Fruit fly (Drosophila melanogaster) whole organism, embryonic: ENCODE data around the gene PGAP2.

Source experiments
- Bteb2 ChIP-seq: fragments of 200-800 bp; sonication (Bioruptor generic); optimal IDR thresholded peaks from 2 replicates; lab custom pipeline; 2016; ENCODE audit warnings: missing biosample characterization, missing genetic modification characterization
- CG10209 ChIP-seq: fragments of 200-800 bp; sonication (Bioruptor generic); optimal IDR thresholded peaks from 3 replicates; lab custom pipeline; 2017; ENCODE audit warnings: missing biosample characterization, mild to moderate bottlenecking, missing genetic modification characterization, missing genetic modification reagents
- CG10462 ChIP-seq: fragments of 200-800 bp; sonication (Bioruptor generic); optimal IDR thresholded peaks from 2 replicates; lab custom pipeline; 2016; ENCODE audit warnings: missing biosample characterization, missing genetic modification characterization
- CG12104 ChIP-seq: fragments of 200-800 bp; sonication (Bioruptor generic); optimal IDR thresholded peaks from 3 replicates; lab custom pipeline; 2016; ENCODE audit warnings: missing biosample characterization, missing genetic modification characterization
- CG13296 ChIP-seq: fragments of 200-800 bp; sonication (Bioruptor generic); optimal IDR thresholded peaks from 3 replicates; lab custom pipeline; 2018; ENCODE audit warnings: missing biosample characterization, mild to moderate bottlenecking, missing genetic modification characterization
- CG13424 ChIP-seq: fragments of 200-800 bp; sonication (Bioruptor generic); optimal IDR thresholded peaks from 2 replicates; lab custom pipeline; 2019; ENCODE audit warnings: missing biosample characterization, mild to moderate bottlenecking, missing genetic modification characterization, moderate library complexity
- CG13775 ChIP-seq: fragments of 200-800 bp; sonication (Bioruptor generic); optimal IDR thresholded peaks from 3 replicates; lab custom pipeline; 2017; ENCODE audit warnings: missing biosample characterization, mild to moderate bottlenecking, missing genetic modification characterization
- CG14710 ChIP-seq: fragments of 200-800 bp; sonication (Bioruptor generic); optimal IDR thresholded peaks from 3 replicates; lab custom pipeline; 2019; ENCODE audit warnings: missing biosample characterization, mild to moderate bottlenecking, missing genetic modification characterization, moderate library complexity
- CG14965 ChIP-seq: fragments of 200-800 bp; sonication (Bioruptor generic); optimal IDR thresholded peaks from 2 replicates; lab custom pipeline; 2016; ENCODE audit warnings: missing biosample characterization, missing genetic modification characterization, borderline replicate concordance
- CG16863 ChIP-seq: fragments of 200-800 bp; sonication (Bioruptor generic); optimal IDR thresholded peaks from 3 replicates; lab custom pipeline; 2016; ENCODE audit warnings: missing biosample characterization, missing genetic modification characterization
- CG17328 ChIP-seq: fragments of 200-800 bp; sonication (Bioruptor generic); IDR thresholded peaks from 2 replicates; pipeline ENCODE4 v1.3.6; 2022; ENCODE audit warnings: missing biosample characterization, missing genetic modification characterization
- CG2678 ChIP-seq: fragments of 200-800 bp; sonication (Bioruptor generic); optimal IDR thresholded peaks from 3 replicates; lab custom pipeline; 2019; ENCODE audit warnings: missing biosample characterization, mild to moderate bottlenecking, missing genetic modification characterization, moderate library complexity
- CG3065 ChIP-seq: fragments of 200-800 bp; sonication (Bioruptor generic); optimal IDR thresholded peaks from 2 replicates; lab custom pipeline; 2016; ENCODE audit warnings: missing biosample characterization, missing genetic modification characterization
- CG31224 ChIP-seq: fragments of 200-800 bp; sonication (Bioruptor generic); IDR thresholded peaks from 2 replicates; pipeline ENCODE4 v1.3.6; 2022; ENCODE audit warnings: missing biosample characterization, missing genetic modification characterization
- CG33557 ChIP-seq: fragments of 200-800 bp; sonication (Bioruptor generic); optimal IDR thresholded peaks from 2 replicates; lab custom pipeline; 2019; ENCODE audit warnings: missing biosample characterization, mild to moderate bottlenecking, missing genetic modification characterization, moderate library complexity
- CG6654 ChIP-seq: fragments of 200-800 bp; sonication (Bioruptor generic); optimal IDR thresholded peaks from 2 replicates; lab custom pipeline; 2017; ENCODE audit warnings: missing biosample characterization, mild to moderate bottlenecking, missing genetic modification characterization
- CG6854 ChIP-seq: fragments of 200-800 bp; sonication (Bioruptor generic); optimal IDR thresholded peaks from 3 replicates; lab custom pipeline; 2017; ENCODE audit warnings: missing biosample characterization, mild to moderate bottlenecking, missing genetic modification characterization
- CG7357 ChIP-seq: fragments of 200-800 bp; sonication (Bioruptor generic); IDR thresholded peaks from 3 replicates; pipeline ENCODE4 v1.3.6; 2022; ENCODE audit warnings: missing biosample characterization, missing genetic modification characterization
- CG7372 ChIP-seq: fragments of 200-800 bp; sonication (Bioruptor generic); IDR thresholded peaks from 2 replicates; pipeline ENCODE4 v1.3.6; 2022; ENCODE audit warnings: missing biosample characterization, missing genetic modification characterization
- CG8089 ChIP-seq: fragments of 200-800 bp; sonication (Bioruptor generic); optimal IDR thresholded peaks from 3 replicates; lab custom pipeline; 2016; ENCODE audit warnings: missing biosample characterization, missing genetic modification characterization
- CG8478 ChIP-seq: fragments of >200 bp; optimal IDR thresholded peaks from 2 replicates; lab custom pipeline; 2018
- CG9932 ChIP-seq: fragments of 200-800 bp; sonication (Bioruptor generic); IDR thresholded peaks from 2 replicates; pipeline ENCODE4 v1.3.6; 2022; ENCODE audit warnings: missing biosample characterization, missing genetic modification characterization
- CHES-1-like ChIP-seq: fragments of 200-800 bp; sonication (Bioruptor generic); optimal IDR thresholded peaks from 2 replicates; lab custom pipeline; 2016; ENCODE audit warnings: missing biosample characterization, missing genetic modification characterization
- Dbx ChIP-seq: fragments of 200-800 bp; sonication (Bioruptor generic); IDR thresholded peaks from 3 replicates; pipeline ENCODE4 v1.3.6; 2022; ENCODE audit warnings: missing biosample characterization, missing genetic modification characterization
- Dip2 ChIP-seq: fragments of 200-800 bp; sonication (Bioruptor generic); IDR thresholded peaks from 2 replicates; pipeline ENCODE4 v1.3.6; 2022; ENCODE audit warnings: missing biosample characterization, missing genetic modification characterization
- Dref ChIP-seq: fragments of 200-800 bp; sonication (Bioruptor generic); IDR thresholded peaks from 2 replicates; pipeline ENCODE4 v1.3.6; 2022; ENCODE audit warnings: missing biosample characterization, missing genetic modification characterization
- Drgx ChIP-seq: fragments of 200-800 bp; sonication (Bioruptor generic); IDR thresholded peaks from 2 replicates; pipeline ENCODE4 v1.3.6; 2022; ENCODE audit warnings: missing biosample characterization, missing genetic modification characterization
- Ets97D ChIP-seq: fragments of 200-800 bp; sonication (Bioruptor generic); optimal IDR thresholded peaks from 3 replicates; lab custom pipeline; 2016; ENCODE audit warnings: missing biosample characterization, missing genetic modification characterization
- Fer3 ChIP-seq: fragments of 200-800 bp; sonication (Bioruptor generic); optimal IDR thresholded peaks from 2 replicates; lab custom pipeline; 2018; ENCODE audit warnings: missing biosample characterization, mild to moderate bottlenecking, missing genetic modification characterization, moderate library complexity
- Gsc ChIP-seq: fragments of 200-800 bp; sonication (Bioruptor generic); IDR thresholded peaks from 2 replicates; pipeline ENCODE4 v1.3.6; 2022; ENCODE audit warnings: missing biosample characterization, missing genetic modification characterization
- HLH3B ChIP-seq: fragments of 200-800 bp; sonication (Bioruptor generic); IDR thresholded peaks from 2 replicates; pipeline ENCODE4 v1.3.6; 2022; ENCODE audit warnings: missing biosample characterization, missing genetic modification characterization
- Lpt ChIP-seq: fragments of >200 bp; optimal IDR thresholded peaks from 2 replicates; lab custom pipeline; 2018; ENCODE audit warnings: missing biosample characterization, missing genetic modification characterization
- Oaz ChIP-seq: fragments of 200-800 bp; sonication (Bioruptor generic); IDR thresholded peaks from 2 replicates; pipeline ENCODE4 v1.3.6; 2022; ENCODE audit warnings: missing biosample characterization, missing genetic modification characterization
- Rfx ChIP-seq: fragments of 200-800 bp; sonication (Bioruptor generic); IDR thresholded peaks from 2 replicates; pipeline ENCODE4 v1.3.6; 2022; ENCODE audit warnings: missing biosample characterization, missing genetic modification characterization
- Scr ChIP-seq: fragments of 200-800 bp; sonication (Bioruptor generic); IDR thresholded peaks from 2 replicates; pipeline ENCODE4 v1.3.6; 2022; ENCODE audit warnings: missing biosample characterization, missing genetic modification characterization; ENCODE audit not compliant: partially characterized antibody
- Sox100B ChIP-seq: fragments of 200-800 bp; sonication (Bioruptor generic); optimal IDR thresholded peaks from 3 replicates; lab custom pipeline; 2018; ENCODE audit warnings: missing biosample characterization, mild to moderate bottlenecking, missing genetic modification characterization
- ara ChIP-seq: fragments of 200-800 bp; sonication (Bioruptor generic); IDR thresholded peaks from 2 replicates; pipeline ENCODE4 v1.3.6; 2022; ENCODE audit warnings: missing biosample characterization, missing genetic modification characterization
- bab2 ChIP-seq: fragments of 200-800 bp; sonication (Bioruptor generic); optimal IDR thresholded peaks from 2 replicates; lab custom pipeline; 2016; ENCODE audit warnings: missing biosample characterization, missing genetic modification characterization
- bbx ChIP-seq: fragments of 200-800 bp; sonication (Bioruptor generic); IDR thresholded peaks from 2 replicates; pipeline ENCODE4 v1.3.6; 2022; ENCODE audit warnings: missing biosample characterization, missing genetic modification characterization; ENCODE audit not compliant: partially characterized antibody
- fd64A ChIP-seq: fragments of 200-800 bp; sonication (Bioruptor generic); optimal IDR thresholded peaks from 3 replicates; lab custom pipeline; 2018; ENCODE audit warnings: missing biosample characterization, mild to moderate bottlenecking, missing genetic modification characterization
- inv ChIP-seq: fragments of 200-800 bp; sonication (Bioruptor generic); IDR thresholded peaks from 2 replicates; pipeline ENCODE4 v1.3.6; 2022; ENCODE audit warnings: missing biosample characterization, missing genetic modification characterization; ENCODE audit not compliant: partially characterized antibody
- jing ChIP-seq: fragments of 200-800 bp; sonication (Bioruptor generic); optimal IDR thresholded peaks from 2 replicates; lab custom pipeline; 2018; ENCODE audit warnings: missing biosample characterization, mild to moderate bottlenecking, missing genetic modification characterization
- nom ChIP-seq: fragments of 200-800 bp; sonication (Bioruptor generic); optimal IDR thresholded peaks from 2 replicates; lab custom pipeline; 2017; ENCODE audit warnings: missing biosample characterization, missing genetic modification characterization, mild to moderate bottlenecking, moderate library complexity, missing genetic modification reagents
- sens ChIP-seq: fragments of 200-800 bp; sonication (Bioruptor generic); peaks from one replicate; lab custom pipeline; 2016; ENCODE audit warnings: missing biosample characterization, missing genetic modification characterization
- sens-2 ChIP-seq: fragments of 200-800 bp; sonication (Bioruptor generic); IDR thresholded peaks from 2 replicates; pipeline ENCODE4 v1.3.6; 2022; ENCODE audit warnings: missing biosample characterization, missing genetic modification characterization
- slp2 ChIP-seq: fragments of 200-800 bp; sonication (Bioruptor generic); optimal IDR thresholded peaks from 2 replicates; lab custom pipeline; 2016; ENCODE audit warnings: missing biosample characterization, missing genetic modification characterization
- so ChIP-seq: fragments of 200-800 bp; sonication (Bioruptor generic); IDR thresholded peaks from 3 replicates; pipeline ENCODE4 v1.3.6; 2022; ENCODE audit warnings: missing biosample characterization, missing genetic modification characterization
- stc ChIP-seq: fragments of 200-800 bp; sonication (Bioruptor generic); IDR thresholded peaks from 2 replicates; pipeline ENCODE4 v1.3.6; 2022; ENCODE audit warnings: missing biosample characterization, missing genetic modification characterization
- usp ChIP-seq: fragments of >200 bp; optimal IDR thresholded peaks from 2 replicates; lab custom pipeline; 2017; ENCODE audit warnings: missing biosample characterization, missing genetic modification characterization
- vvl ChIP-seq: fragments of 200-800 bp; sonication (Bioruptor generic); IDR thresholded peaks from 2 replicates; pipeline ENCODE4 v1.3.6; 2022; ENCODE audit warnings: missing biosample characterization, missing genetic modification characterization
- wdn ChIP-seq: fragments of 200-800 bp; sonication (Bioruptor generic); IDR thresholded peaks from 2 replicates; pipeline ENCODE4 v1.3.6; 2022; ENCODE audit warnings: missing biosample characterization, missing genetic modification characterization
- z ChIP-seq: fragments of 200-800 bp; sonication (Bioruptor generic); IDR thresholded peaks from 3 replicates; pipeline ENCODE4 v1.3.6; 2022; ENCODE audit warnings: missing biosample characterization, missing genetic modification characterization

Gene PGAP2

DNA sequence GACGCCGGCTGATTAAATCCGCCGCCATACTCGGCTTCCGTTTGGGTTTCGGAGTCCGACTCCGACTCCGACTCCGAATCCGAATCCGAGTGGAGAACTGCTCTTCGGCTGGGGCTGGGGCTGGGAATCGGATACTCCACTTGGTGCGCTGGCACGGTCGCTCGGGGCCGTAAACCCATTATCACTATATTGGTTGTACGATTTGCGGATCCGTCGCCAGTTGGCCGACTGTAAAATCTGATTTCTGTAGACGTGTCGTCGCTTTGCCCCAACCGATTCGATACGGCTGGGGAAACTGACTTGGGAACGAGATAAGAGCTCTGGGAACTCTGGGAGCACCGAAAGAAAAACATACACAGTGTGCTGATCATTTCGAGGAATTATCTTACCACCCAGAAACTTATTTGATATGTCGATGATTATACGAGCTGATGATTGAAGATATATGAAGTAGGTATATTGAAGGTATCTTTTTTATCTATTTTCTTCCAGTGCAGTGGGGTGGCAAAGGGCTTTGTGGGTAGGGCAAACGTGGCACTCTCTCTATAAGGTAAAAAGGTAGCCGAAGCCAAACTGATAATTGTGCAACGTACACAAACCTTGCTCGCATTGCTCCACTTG lies 38.7 kb upstream of the PGAP2 start (continued):
- TF ChIP-seq CG6854 (GFP tag; lab: Kevin White, UChicago) (peak; percentile 16), so (GFP tag; lab: Robert Waterston, UW) (0 out of 3 replicates have a peak, but pooled peaks have one; percentile 50), nom (no peak), wdn (no peak), ara (peak; percentile 49; the same call in 1 of the 2 replicates), CG3065 (GFP tag; lab: Kevin White, UChicago) (no peak), slp2 (GFP tag; lab: Kevin White, UChicago) (no peak), inv (GFP tag; lab: Robert Waterston, UW) (no peak), CG6654 (GFP tag; lab: Kevin White, UChicago) (no peak), CG13775 (GFP tag; lab: Kevin White, UChicago) (no peak), CG33557 (peak; percentile 4), jing (peak; percentile 12), vvl (GFP tag; lab: Robert Waterston, UW) (peak; percentile 77), Bteb2 (GFP tag; lab: Kevin White, UChicago) (no peak), CG16863 (GFP tag; lab: Kevin White, UChicago) (peak; percentile 43), Oaz (GFP tag; lab: Robert Waterston, UW) (peak; percentile 42; the same call in 1 of the 2 replicates), CG2678 (tag; lab: Kevin White, UChicago) (peak; percentile 55), Rfx (GFP tag; lab: Robert Waterston, UW) (peak; percentile 51), z (GFP tag; lab: Robert Waterston, UW) (no peak), Lpt (GFP tag; lab: Kevin White, UChicago) (no peak), CG13424 (tag; lab: Kevin White, UChicago) (peak; percentile 53), sens (GFP tag; lab: Kevin White, UChicago) (peak; percentile 89), fd64A (no peak), Scr (no peak), HLH3B (GFP tag; lab: Robert Waterston, UW) (peak; percentile 73), CG13296 (GFP tag; lab: Kevin White, UChicago) (no peak), CG14965 (GFP tag; lab: Kevin White, UChicago) (no peak), CG14710 (peak; percentile 10), Sox100B (GFP tag; lab: Kevin White, UChicago) (peak; percentile 12), CG9932 (GFP tag; lab: Robert Waterston, UW) (peak; percentile 58), CHES-1-like (peak; percentile 53), sens-2 (GFP tag; lab: Robert Waterston, UW) (no peak), bab2 (GFP tag; lab: Kevin White, UChicago) (peak; percentile 30), Drgx (GFP tag; lab: Robert Waterston, UW) (no peak), CG10462 (GFP tag; lab: Kevin White, UChicago) (peak; percentile 31), stc (GFP tag; lab: Robert Waterston, UW) (peak; percentile 52), Dbx (GFP tag; lab: Robert Waterston, UW) (no peak), bbx (GFP tag; lab: Robert Waterston, UW) (no peak), usp (GFP tag; lab: Kevin White, UChicago) (no peak), Gsc (no peak), CG31224 (peak; percentile 36; the same call in 1 of the 2 replicates), CG12104 (GFP tag; lab: Kevin White, UChicago) (peak; percentile 38), CG8089 (GFP tag; lab: Kevin White, UChicago) (no peak), Fer3 (tag; lab: Kevin White, UChicago) (peak; percentile 27), CG8478 (lab: Kevin White, UChicago) (no peak), CG7372 (GFP tag; lab: Robert Waterston, UW) (0 out of 2 replicates have a peak, but pooled peaks have one; percentile 12), CG7357 (no peak), CG10209 (peak; percentile 47), Dref (GFP tag; lab: Robert Waterston, UW) (no peak), CG17328 (GFP tag; lab: Robert Waterston, UW) (peak; percentile 70), Ets97D (GFP tag; lab: Kevin White, UChicago) (no peak), Dip2 (GFP tag; lab: Robert Waterston, UW) (no peak)
